Worm (Caenorhabditis elegans): ENCODE results near the gene nspa-2.
A peak's percentile ranks its signal among the peaks of the same experiment; 100 is the strongest.
"Not testable (repeated sequence)": the region's sequence is repeated elsewhere in the genome, so short reads cannot be mapped to it uniquely, and the experiment has no call there.

The nspa-2 gene

DNA sequence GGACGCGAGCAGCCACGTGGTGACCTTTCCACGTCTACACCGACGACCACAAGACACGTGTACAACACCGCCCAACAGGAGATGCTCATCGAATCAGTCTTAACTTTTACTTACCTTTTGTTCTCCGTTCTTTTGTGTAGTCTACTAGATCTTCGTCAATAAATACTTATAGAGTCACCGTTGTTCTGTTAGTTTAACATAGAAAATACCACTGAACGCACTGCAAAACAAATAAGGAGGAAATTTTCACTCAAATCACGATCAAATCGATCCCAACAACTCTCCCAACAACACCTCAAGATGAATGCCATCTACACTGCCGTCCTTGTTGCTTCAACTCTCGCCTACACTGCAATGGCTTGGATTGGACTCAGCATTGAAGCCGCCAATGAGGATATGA lies at the start of gene nspa-2:
Gene nspa-2 (plus strand): TSS at position 301 of the 400 bp plus-strand sequence.
- TF ChIP-seq tlp-1, nhr-47, mdl-1 (tag; optimal IDR thresholded peaks at IDR 0.05): not testable (repeated sequence)

- TF ChIP-seq nhr-28 (tag; optimal IDR thresholded peaks at IDR 0.05) (no peak), elt-2 (tag; optimal IDR thresholded peaks at IDR 0.05) (no peak)
Observed at ce11 chrV:14841660-14842059, 49.2 kb upstream of the nspa-2 start.

- TF ChIP-seq isw-1 (GFP tag; IDR thresholded peaks at IDR 0.05) (no peak), nhr-19 (GFP tag; conservative IDR thresholded peaks at IDR 0.05) (peak; percentile 80), nhr-28 (tag; optimal IDR thresholded peaks at IDR 0.05) (no peak), tlp-1 (tag; optimal IDR thresholded peaks at IDR 0.05) (no peak), sox-4 (tag; optimal IDR thresholded peaks at IDR 0.05) (no peak), mep-1 (tag; optimal IDR thresholded peaks at IDR 0.05) (peak; percentile 44), egl-27 (tag; optimal IDR thresholded peaks at IDR 0.05) (no peak), C16A3.4 (tag; optimal IDR thresholded peaks at IDR 0.05) (peak; percentile 9), nhr-85 (tag) (no peak), mdl-1 (tag; optimal IDR thresholded peaks at IDR 0.05) (peak in 1 of 2 experiments; percentile 59), lsy-2 (tag; optimal IDR thresholded peaks at IDR 0.05) (peak; percentile 52 to 56), efl-1 (optimal IDR thresholded peaks at IDR 0.05) (peak; percentile 16 to 45), efl-1 (GFP tag; optimal IDR thresholded peaks at IDR 0.05 in 1 of 2) (peak in 1 of 2 experiments; percentile 88), ceh-82 (tag; optimal IDR thresholded peaks at IDR 0.05) (no peak), lin-35 (GFP tag; optimal IDR thresholded peaks at IDR 0.05) (no peak), pag-3 (tag; optimal IDR thresholded peaks at IDR 0.05; ENCODE audit: borderline replicate concordance, insufficient read depth) (peak; percentile 18), mab-9 (GFP tag; IDR thresholded peaks at IDR 0.05) (no peak), fkh-4 (tag; optimal IDR thresholded peaks at IDR 0.05; ENCODE audit: borderline replicate concordance) (no peak), elt-3 (tag; optimal IDR thresholded peaks at IDR 0.05) (no peak), ceh-8 (GFP tag; optimal IDR thresholded peaks at IDR 0.05) (no peak), lir-3 (tag; optimal IDR thresholded peaks at IDR 0.05; ENCODE audit: poor library complexity) (no peak), fkh-8 (tag; optimal IDR thresholded peaks at IDR 0.05) (no peak), nhr-90 (tag; optimal IDR thresholded peaks at IDR 0.05; ENCODE audit: poor library complexity) (no peak), blmp-1 (tag; optimal IDR thresholded peaks at IDR 0.05) (no peak), rnt-1 (tag; optimal IDR thresholded peaks at IDR 0.05) (peak; percentile 93), nhr-237 (tag; optimal IDR thresholded peaks at IDR 0.05) (no peak), egl-13 (tag; optimal IDR thresholded peaks at IDR 0.05) (no peak), tbx-2 (tag; optimal IDR thresholded peaks at IDR 0.05) (peak; percentile 31), snu-23 (GFP tag; optimal IDR thresholded peaks at IDR 0.05) (peak; percentile 72), aly-2 (tag; optimal IDR thresholded peaks at IDR 0.05) (no peak), lin-13 (GFP tag; optimal IDR thresholded peaks at IDR 0.05) (peak; percentile 43), snpc-4 (tag; optimal IDR thresholded peaks at IDR 0.05) (no peak), F16B12.6 (tag; optimal IDR thresholded peaks at IDR 0.05) (no peak), unc-86 (tag; optimal IDR thresholded peaks at IDR 0.05) (no peak), efl-3 (GFP tag; optimal IDR thresholded peaks at IDR 0.05) (no peak), jun-1 (tag; optimal IDR thresholded peaks at IDR 0.05) (no peak), sptf-1 (tag; optimal IDR thresholded peaks at IDR 0.05) (no peak), ceh-90 (tag; optimal IDR thresholded peaks at IDR 0.05) (no peak), lin-14 (GFP tag; optimal IDR thresholded peaks at IDR 0.05) (peak; percentile 81), unc-130 (tag; optimal IDR thresholded peaks at IDR 0.05) (peak; percentile 13), lin-39 (tag; optimal IDR thresholded peaks at IDR 0.05) (peak; percentile 11), nhr-20 (tag; optimal IDR thresholded peaks at IDR 0.05) (peak; percentile 58), nhr-47 (tag; optimal IDR thresholded peaks at IDR 0.05) (peak; percentile 21), ztf-4 (tag; optimal IDR thresholded peaks at IDR 0.05) (no peak), nhr-77 (tag; optimal IDR thresholded peaks at IDR 0.05) (no peak), hlh-17 (GFP tag; optimal IDR thresholded peaks at IDR 0.05; ENCODE audit: borderline replicate concordance) (no peak)
Observed at ce11 chrV:14847291-14847915, 43.5 kb upstream of the nspa-2 start, which contains the start of gene ret-1. TSS of gene ret-1 (minus strand) at chrV:14847413.

Data from whole organism, L1 larva.